Worm (Caenorhabditis elegans): ENCODE measurements around the gene mbr-1.

ce11 chrX:10721954-10722353, at the start of gene mbr-1:
- no peak for TF ChIP-seq unc-62 (GFP tag; optimal IDR thresholded peaks at IDR 0.05)
- no peak for TF ChIP-seq sptf-1 (tag; optimal IDR thresholded peaks at IDR 0.05)
- no peak for TF ChIP-seq snpc-4 (tag; optimal IDR thresholded peaks at IDR 0.05)
- TF ChIP-seq nhr-237 (tag; optimal IDR thresholded peaks at IDR 0.05), result no peak
- no peak for TF ChIP-seq pha-4 (tag; optimal IDR thresholded peaks at IDR 0.05)
- no peak for TF ChIP-seq tbx-8 (GFP tag; optimal IDR thresholded peaks at IDR 0.05)
- no peak for TF ChIP-seq lsy-2 (tag; optimal IDR thresholded peaks at IDR 0.05)
- TF ChIP-seq mep-1 (tag; optimal IDR thresholded peaks at IDR 0.05), result no peak
- TF ChIP-seq elt-3 (tag; optimal IDR thresholded peaks at IDR 0.05), result no peak
